Worm (Caenorhabditis elegans) whole organism, midembryonic: ENCODE data around the gene pdhk-2.

Source experiments
- flt-1 ChIP-seq: fragments of 200-800 bp; sonication (Bioruptor generic); IDR thresholded peaks from 2 replicates; pipeline ENCODE4 v1.3.6; 2022; ENCODE audit warnings: missing genetic modification characterization, missing compliant biosample characterization
- med-1 ChIP-seq: sonication (generic microtip); optimal IDR thresholded peaks from 2 replicates; lab custom pipeline; 2017; ENCODE audit warnings: missing genetic modification characterization, mild to moderate bottlenecking, missing compliant biosample characterization, antibody characterized with exemption, missing genetic modification reagents; ENCODE audit not compliant: insufficient read depth
- ref-1 ChIP-seq: fragments of 200-800 bp; sonication (Bioruptor generic); conservative IDR thresholded peaks from 2 replicates; pipeline ENCODE4 v1.3.6; 2022; ENCODE audit warnings: missing genetic modification reagents, missing genetic modification characterization, missing compliant biosample characterization
- ztf-23 ChIP-seq: fragments of 200-800 bp; sonication (Bioruptor generic); IDR thresholded peaks from 2 replicates; pipeline ENCODE4 v1.3.6; 2022; ENCODE audit warnings: missing genetic modification reagents, missing genetic modification characterization, missing compliant biosample characterization
- ztf-29 ChIP-seq: fragments of 200-800 bp; sonication (Bioruptor generic); IDR thresholded peaks from 2 replicates; pipeline ENCODE4 v1.3.6; 2022; ENCODE audit warnings: missing genetic modification reagents, missing genetic modification characterization, missing compliant biosample characterization

ce11 chrIII:8767292-8767829, 26.1 kb upstream of the pdhk-2 start, which contains the start of gene mig-22:
- TF ChIP-seq flt-1 (GFP tag; lab: Robert Waterston, UW) (no peak), med-1 (GFP tag; lab: Kevin White, UChicago) (no peak), ztf-29 (no peak), ref-1 (no peak), ztf-23 (no peak)
